Fruit fly (Drosophila melanogaster) whole organism, adult: ENCODE data around the gene Bap111.

Experiments
- CG12768 ChIP-seq: fragments of 200-800 bp; sonication (Bioruptor generic); optimal IDR thresholded peaks from 2 replicates; lab custom pipeline; 2017; ENCODE audit warnings: missing biosample characterization, missing genetic modification characterization, mild to moderate bottlenecking, moderate library complexity, missing genetic modification reagents
- CG1620 ChIP-seq: fragments of 200-800 bp; sonication (Bioruptor generic); optimal IDR thresholded peaks from 2 replicates; lab custom pipeline; 2016; ENCODE audit warnings: missing biosample characterization, missing genetic modification characterization
- Hr96 ChIP-seq: fragments of 200-800 bp; sonication (Bioruptor generic); optimal IDR thresholded peaks from 2 replicates; lab custom pipeline; 2016; ENCODE audit warnings: missing biosample characterization, missing genetic modification characterization
- Mnt ChIP-seq: fragments of 200-800 bp; sonication (Bioruptor generic); optimal IDR thresholded peaks from 2 replicates; lab custom pipeline; 2016; ENCODE audit warnings: missing biosample characterization, mild to moderate bottlenecking, missing genetic modification characterization
- cnc ChIP-seq, 2 experiments: fragments of >200 bp; optimal IDR thresholded peaks; 2 replicates each; lab custom pipeline; 2017

The Bap111 gene

dm6 chrX:9201080-9201479, 52.0 kb downstream of the Bap111 start:
- no peak for TF ChIP-seq CG12768 (GFP tag; lab: Kevin White, UChicago)
- TF ChIP-seq CG1620 (GFP tag; lab: Kevin White, UChicago) = no peak
- TF ChIP-seq Mnt (GFP tag; lab: Kevin White, UChicago) = peak; percentile 84
- no peak for TF ChIP-seq Hr96 (GFP tag; lab: Kevin White, UChicago)
- TF ChIP-seq cnc (optimal IDR thresholded peaks at IDR 0.05; lab: Kevin White, UChicago) = no peak
